Fruit fly (Drosophila melanogaster): Measurements from ENCODE around the gene mew.

mew gene

dm6 chrX:13305323-13305722 lies 47.0 kb upstream of the mew start:
- TF ChIP-seq grn (GFP tag; optimal IDR thresholded peaks at IDR 0.05) = peak; percentile 41
- 0 out of 2 replicates have a peak, but pooled peaks have one; percentile 18 for TF ChIP-seq GATAe (GFP tag; conservative IDR thresholded peaks at IDR 0.05)
- peak; percentile 41; the same call in 1 of the 2 replicates for TF ChIP-seq CG4360 (GFP tag; IDR thresholded peaks at IDR 0.05)
- TF ChIP-seq Ets65A (GFP tag) = peak; percentile 41
- TF ChIP-seq exex (tag; optimal IDR thresholded peaks at IDR 0.05) = peak; percentile 19
- TF ChIP-seq BtbVII (GFP tag; optimal IDR thresholded peaks at IDR 0.05) = peak; percentile 18
- peak; percentile 38 for TF ChIP-seq Deaf1 (tag; optimal IDR thresholded peaks at IDR 0.05)
- TF ChIP-seq ci (GFP tag; IDR thresholded peaks at IDR 0.05) = 0 out of 3 replicates have a peak, but pooled peaks have one; percentile 18
- TF ChIP-seq lab (GFP tag; optimal IDR thresholded peaks at IDR 0.05) = peak; percentile 20
- TF ChIP-seq CG34376 (GFP tag; optimal IDR thresholded peaks at IDR 0.05) = peak; percentile 10
- TF ChIP-seq ranshi (GFP tag; IDR thresholded peaks at IDR 0.05) = no peak
- TF ChIP-seq crol (GFP tag; IDR thresholded peaks at IDR 0.05) = peak; percentile 32
- TF ChIP-seq cad (GFP tag; optimal IDR thresholded peaks at IDR 0.05) = no peak
- TF ChIP-seq tna (GFP tag; IDR thresholded peaks at IDR 0.05; ENCODE audit: partially characterized antibody) = no peak
- TF ChIP-seq sug (tag; optimal IDR thresholded peaks at IDR 0.05) = peak; percentile 12
- peak; percentile 32; the same call in 1 of the 2 replicates for TF ChIP-seq chm (GFP tag; IDR thresholded peaks at IDR 0.05)
- TF ChIP-seq Jarid2 (GFP tag; optimal IDR thresholded peaks at IDR 0.05) = peak; percentile 50
- TF ChIP-seq Camta (GFP tag; optimal IDR thresholded peaks at IDR 0.05) = no peak
- no peak for TF ChIP-seq btn (GFP tag; optimal IDR thresholded peaks at IDR 0.05)
- peak; percentile 0 for TF ChIP-seq CG12769 (tag; optimal IDR thresholded peaks at IDR 0.05)
- peak; percentile 88 for TF ChIP-seq Adf1 (GFP tag; IDR thresholded peaks at IDR 0.05)
- TF ChIP-seq nom (GFP tag; optimal IDR thresholded peaks at IDR 0.05) = peak; percentile 28

- TF ChIP-seq Ets65A (GFP tag) = no peak
- TF ChIP-seq gcm (GFP tag; optimal IDR thresholded peaks at IDR 0.05) = no peak
- TF ChIP-seq kni (GFP tag; optimal IDR thresholded peaks at IDR 0.05) = peak; percentile 55
- TF ChIP-seq her (GFP tag; optimal IDR thresholded peaks at IDR 0.05) = no peak
- TF ChIP-seq CG2678 (tag; optimal IDR thresholded peaks at IDR 0.05) = peak; percentile 13
- no peak for TF ChIP-seq Camta (GFP tag; optimal IDR thresholded peaks at IDR 0.05)
- no peak for TF ChIP-seq hb (GFP tag; IDR thresholded peaks at IDR 0.05; ENCODE audit: partially characterized antibody)
- no peak for TF ChIP-seq CG33557 (GFP tag; optimal IDR thresholded peaks at IDR 0.05)
- no peak for TF ChIP-seq ken (GFP tag; IDR thresholded peaks at IDR 0.05)
- TF ChIP-seq Dek (tag; optimal IDR thresholded peaks at IDR 0.05) = no peak
- TF ChIP-seq CG1602 (GFP tag; optimal IDR thresholded peaks at IDR 0.05) = no peak
- TF ChIP-seq CG15514 (GFP tag; optimal IDR thresholded peaks at IDR 0.05) = no peak
- TF ChIP-seq CG1792 (GFP tag; optimal IDR thresholded peaks at IDR 0.05) = no peak
- no peak for TF ChIP-seq luna (GFP tag; optimal IDR thresholded peaks at IDR 0.05)
- TF ChIP-seq CG10543 (GFP tag; optimal IDR thresholded peaks at IDR 0.05) = peak; percentile 23
- no peak for TF ChIP-seq Mrtf (GFP tag; IDR thresholded peaks at IDR 0.05)
- TF ChIP-seq Dbx (GFP tag; IDR thresholded peaks at IDR 0.05) = no peak
- TF ChIP-seq CG14710 (tag; optimal IDR thresholded peaks at IDR 0.05) = no peak
- TF ChIP-seq Hmx (GFP tag; optimal IDR thresholded peaks at IDR 0.05) = no peak
- no peak for TF ChIP-seq CG3995 (GFP tag; optimal IDR thresholded peaks at IDR 0.05)
- no peak for TF ChIP-seq fru (optimal IDR thresholded peaks at IDR 0.05)
- no peak for TF ChIP-seq eyg (GFP tag; optimal IDR thresholded peaks at IDR 0.05)
- no peak for TF ChIP-seq oc (tag; optimal IDR thresholded peaks at IDR 0.05)
- TF ChIP-seq CG18476 (GFP tag; optimal IDR thresholded peaks at IDR 0.05) = no peak
- no peak for TF ChIP-seq CG4854 (GFP tag; optimal IDR thresholded peaks at IDR 0.05)
- TF ChIP-seq CG12299 (tag; optimal IDR thresholded peaks at IDR 0.05) = no peak
- TF ChIP-seq Gug (GFP tag; IDR thresholded peaks at IDR 0.05) = no peak
- TF ChIP-seq H15 (GFP tag; IDR thresholded peaks at IDR 0.05) = no peak
- no peak for TF ChIP-seq CG17612 (GFP tag; IDR thresholded peaks at IDR 0.05)
- peak; percentile 45 for TF ChIP-seq Adf1 (GFP tag; IDR thresholded peaks at IDR 0.05)
Measured at dm6 chrX:13303656-13304647, 45.7 kb upstream of the mew start.
